Fruit fly (Drosophila melanogaster) whole organism, embryonic: ENCODE results near the gene pall.

Experiments
- CG1024 ChIP-seq: fragments of 200-800 bp; sonication (Bioruptor generic); IDR thresholded peaks from 2 replicates; pipeline ENCODE4 v1.3.6; 2022; ENCODE audit warnings: missing biosample characterization, missing genetic modification characterization
- Ravus ChIP-seq: fragments of 200-800 bp; sonication (Bioruptor generic); IDR thresholded peaks from 2 replicates; pipeline ENCODE4 v1.3.6; 2022; ENCODE audit warnings: missing biosample characterization, missing genetic modification characterization
- gro ChIP-seq: fragments of 200-800 bp; sonication (Bioruptor generic); optimal IDR thresholded peaks from 2 replicates; lab custom pipeline; 2016; ENCODE audit warnings: missing biosample characterization, missing genetic modification characterization
- gsb-n ChIP-seq: fragments of 200-800 bp; sonication (Bioruptor generic); optimal IDR thresholded peaks from 3 replicates; lab custom pipeline; 2018; ENCODE audit warnings: missing biosample characterization, mild to moderate bottlenecking, missing genetic modification characterization
- oc ChIP-seq: fragments of 200-800 bp; sonication (Bioruptor generic); optimal IDR thresholded peaks from 2 replicates; lab custom pipeline; 2018; ENCODE audit warnings: missing biosample characterization, mild to moderate bottlenecking, missing genetic modification characterization, moderate library complexity
- zf30C ChIP-seq: fragments of 200-800 bp; sonication (Bioruptor generic); optimal IDR thresholded peaks from 3 replicates; lab custom pipeline; 2018; ENCODE audit warnings: missing biosample characterization, mild to moderate bottlenecking, missing genetic modification characterization

- TF ChIP-seq oc (tag; lab: Kevin White, UChicago) (no peak), gsb-n (no peak), zf30C (GFP tag; lab: Kevin White, UChicago) (no peak), Ravus (GFP tag; lab: Robert Waterston, UW) (no peak), gro (GFP tag; lab: Kevin White, UChicago) (no peak), CG1024 (GFP tag; lab: Robert Waterston, UW) (no peak)
These were observed 25.7 kb upstream of the pall start, which contains the start of gene CG33702 for dm6 chr3L:9513309-9513708.
